Fruit fly (Drosophila melanogaster) whole organism: ENCODE measurements around the gene CG43845.

ENCODE experiments used
- CG8478 ChIP-seq: fragments of >200 bp; optimal IDR thresholded peaks from 2 replicates; lab custom pipeline; 2018; ENCODE audit warnings: inconsistent platforms
- Dll ChIP-seq: fragments of >200 bp; optimal IDR thresholded peaks from 2 replicates; lab custom pipeline; 2017
- EcR ChIP-seq, 2 experiments: fragments of >200 bp; optimal IDR thresholded peaks; 2 replicates each; lab custom pipeline; 2017; ENCODE audit warnings: missing biosample characterization in 2 of 2, missing genetic modification characterization in 2 of 2, missing genetic modification reagents in 2 of 2
- pan ChIP-seq: fragments of >200 bp; optimal IDR thresholded peaks from 2 replicates; lab custom pipeline; 2017
- usp ChIP-seq: fragments of >200 bp; optimal IDR thresholded peaks from 2 replicates; lab custom pipeline; 2017; ENCODE audit warnings: missing biosample characterization, missing genetic modification characterization, mixed read lengths

- TF ChIP-seq CG8478 (lab: Kevin White, UChicago) = no peak
- TF ChIP-seq pan (lab: Kevin White, UChicago) = no peak
- no peak for TF ChIP-seq EcR (GFP tag; optimal IDR thresholded peaks at IDR 0.05; lab: Kevin White, UChicago)
- TF ChIP-seq usp = no peak
- TF ChIP-seq Dll (lab: Kevin White, UChicago) = no peak
Observed at dm6 chr3R:5568590-5568989, 45.7 kb upstream of the CG43845 start, which contains the start of the genes CG2931 and Rheb.
